Worm (Caenorhabditis elegans): ENCODE results near the gene Y55F3BR.1.

The Y55F3BR.1 gene

DNA sequence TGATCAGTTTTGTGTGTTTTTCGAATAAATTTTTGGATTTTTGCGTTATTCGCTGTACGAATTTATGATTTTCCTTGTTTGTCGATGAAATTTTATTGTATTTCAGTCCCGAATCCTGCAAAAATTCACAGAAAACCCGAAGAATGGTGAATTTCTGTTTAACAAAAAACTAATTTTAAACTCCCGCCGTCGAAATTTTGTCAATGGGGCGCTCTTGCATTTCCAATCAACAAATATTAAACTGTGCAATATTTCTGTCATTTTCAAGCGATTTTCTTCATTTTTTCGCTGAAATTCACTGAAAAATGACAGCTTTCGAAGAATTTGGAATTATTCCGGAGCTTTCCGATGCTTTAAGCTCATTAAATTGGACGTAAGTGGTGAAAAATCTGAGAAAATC lies at the start of gene Y55F3BR.1:
Gene Y55F3BR.1 (plus strand): TSS at position 115 of the 400 bp plus-strand sequence.
- TF ChIP-seq nfya-1 (tag; optimal IDR thresholded peaks at IDR 0.05) (peak; percentile 25), ttx-3 (tag; optimal IDR thresholded peaks at IDR 0.05) (no peak), ceh-14 (tag; optimal IDR thresholded peaks at IDR 0.05) (peak; percentile 14), ahr-1 (tag; optimal IDR thresholded peaks at IDR 0.05) (no peak), Y22D7AL.16 (tag; optimal IDR thresholded peaks at IDR 0.05) (no peak), ceh-48 (tag; optimal IDR thresholded peaks at IDR 0.05) (no peak)

DNA sequence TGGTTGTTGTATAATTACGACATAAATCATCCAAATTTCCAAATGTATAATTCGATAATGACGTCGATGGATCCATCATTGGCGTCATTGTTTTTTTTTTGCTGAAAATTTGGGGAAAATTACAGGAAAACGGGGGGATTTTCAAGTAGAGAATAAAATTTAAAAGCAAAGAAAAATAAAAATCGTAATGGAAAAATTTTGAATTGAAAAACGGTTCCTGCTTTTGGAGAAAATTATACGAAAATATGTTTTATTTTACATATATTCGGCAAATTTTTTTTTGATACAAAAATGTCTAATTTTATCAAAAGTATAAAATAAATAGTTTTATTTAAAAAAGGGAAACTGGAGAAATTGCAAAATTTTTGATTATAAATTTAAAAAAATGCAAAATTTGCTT lies 49.7 kb upstream of the Y55F3BR.1 start, which contains the start of gene zipt-15:
Gene zipt-15 (minus strand): TSS at position 101 of the 400 bp plus-strand sequence.
- TF ChIP-seq ahr-1 (tag; optimal IDR thresholded peaks at IDR 0.05) (no peak), fkh-6 (tag; optimal IDR thresholded peaks at IDR 0.05) (no peak), gmeb-2 (tag; optimal IDR thresholded peaks at IDR 0.05) (no peak), pha-4 (tag; optimal IDR thresholded peaks at IDR 0.05) (no peak), elt-4 (tag; optimal IDR thresholded peaks at IDR 0.05) (no peak), hlh-30 (tag; optimal IDR thresholded peaks at IDR 0.05; ENCODE audit: insufficient read depth) (no peak), unc-3 (GFP tag; conservative IDR thresholded peaks at IDR 0.05) (no peak), unc-3 (tag; optimal IDR thresholded peaks at IDR 0.05) (no peak), lim-6 (tag; optimal IDR thresholded peaks at IDR 0.05) (no peak), ztf-16 (tag; optimal IDR thresholded peaks at IDR 0.05) (no peak), zip-5 (tag; optimal IDR thresholded peaks at IDR 0.05) (no peak), lin-11 (tag; optimal IDR thresholded peaks at IDR 0.05) (no peak), che-1 (tag; optimal IDR thresholded peaks at IDR 0.05) (no peak), dmd-4 (tag; optimal IDR thresholded peaks at IDR 0.05; ENCODE audit: borderline replicate concordance) (no peak), pag-3 (tag; optimal IDR thresholded peaks at IDR 0.05; ENCODE audit: borderline replicate concordance) (no peak), ets-4 (tag; optimal IDR thresholded peaks at IDR 0.05) (no peak), K02D7.2 (tag; optimal IDR thresholded peaks at IDR 0.05) (no peak), nhr-11 (tag; optimal IDR thresholded peaks at IDR 0.05) (no peak), ttx-3 (tag; optimal IDR thresholded peaks at IDR 0.05) (no peak), unc-42 (tag; optimal IDR thresholded peaks at IDR 0.05) (no peak)

DNA sequence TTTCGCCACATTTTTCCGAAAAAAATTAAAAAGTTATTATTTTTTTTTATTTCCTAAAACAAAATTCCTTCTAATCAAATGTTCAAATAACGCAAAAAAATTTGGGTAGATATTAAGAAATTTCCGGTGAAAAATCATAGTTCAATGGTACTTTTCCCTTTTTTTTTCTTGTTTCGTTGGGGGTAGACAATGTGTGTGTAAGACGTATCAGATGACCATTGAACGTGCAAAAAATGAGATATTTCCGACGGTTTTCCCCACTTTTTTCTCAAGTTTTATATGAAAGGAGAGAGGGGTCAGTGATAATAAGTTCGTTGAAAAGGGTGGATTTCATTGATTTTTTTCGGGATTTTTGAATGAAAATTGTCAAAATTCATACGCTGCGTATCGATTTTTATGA lies 48.4 kb upstream of the Y55F3BR.1 start:
- TF ChIP-seq ahr-1 (tag; optimal IDR thresholded peaks at IDR 0.05) (no peak), ceh-6 (GFP tag; optimal IDR thresholded peaks at IDR 0.05) (no peak)

DNA sequence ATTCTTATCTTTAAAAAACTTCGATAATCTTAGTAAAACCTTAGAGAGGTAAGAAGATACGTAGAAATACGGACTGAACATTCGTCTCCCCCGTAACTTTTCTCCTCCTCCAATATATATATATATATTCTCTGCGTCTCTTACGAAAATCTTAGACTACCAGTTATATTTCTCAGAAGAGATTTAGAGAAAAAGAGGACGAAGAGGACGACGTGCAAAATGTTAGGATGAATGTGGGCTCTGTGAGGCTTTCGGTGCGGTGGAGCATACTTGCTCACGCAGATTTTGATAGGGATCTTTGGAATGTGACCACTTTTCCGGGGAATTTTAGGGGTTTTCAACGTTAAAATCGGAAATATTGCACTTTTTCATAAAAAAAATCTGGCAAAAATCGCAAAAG lies 46.2 kb upstream of the Y55F3BR.1 start:
- TF ChIP-seq hlh-13 (GFP tag; optimal IDR thresholded peaks at IDR 0.05) = no peak
- no peak for TF ChIP-seq hlh-15 (tag; optimal IDR thresholded peaks at IDR 0.05)
- no peak for TF ChIP-seq lin-11 (tag; optimal IDR thresholded peaks at IDR 0.05)
- no peak for TF ChIP-seq dmd-4 (tag; optimal IDR thresholded peaks at IDR 0.05; ENCODE audit: borderline replicate concordance)
- TF ChIP-seq hlh-30 (tag; optimal IDR thresholded peaks at IDR 0.05; ENCODE audit: insufficient read depth) = peak; percentile 43
- TF ChIP-seq ets-4 (tag; optimal IDR thresholded peaks at IDR 0.05) = no peak
- peak; percentile 30 for TF ChIP-seq pax-1 (tag; optimal IDR thresholded peaks at IDR 0.05)
- no peak for TF ChIP-seq fkh-10 (GFP tag; optimal IDR thresholded peaks at IDR 0.05)
- TF ChIP-seq ref-2 (tag; optimal IDR thresholded peaks at IDR 0.05) = no peak
- TF ChIP-seq mec-3 (tag; optimal IDR thresholded peaks at IDR 0.05; ENCODE audit: borderline replicate concordance) = no peak
- TF ChIP-seq unc-86 (tag; optimal IDR thresholded peaks at IDR 0.05) = no peak
- no peak for TF ChIP-seq npax-4 (tag; optimal IDR thresholded peaks at IDR 0.05)
- TF ChIP-seq elt-2 (tag; optimal IDR thresholded peaks at IDR 0.05) = no peak
- TF ChIP-seq madf-2 (tag; optimal IDR thresholded peaks at IDR 0.05) = no peak
- no peak for TF ChIP-seq ceh-48 (tag; optimal IDR thresholded peaks at IDR 0.05)
- peak; percentile 11 for TF ChIP-seq unc-42 (tag; optimal IDR thresholded peaks at IDR 0.05)
- TF ChIP-seq unc-3 (GFP tag; conservative IDR thresholded peaks at IDR 0.05) = no peak
- no peak for TF ChIP-seq unc-3 (tag; optimal IDR thresholded peaks at IDR 0.05)
- TF ChIP-seq F13H6.1 (tag; optimal IDR thresholded peaks at IDR 0.05) = no peak
- TF ChIP-seq ceh-31 (tag; optimal IDR thresholded peaks at IDR 0.05) = peak; percentile 32
- TF ChIP-seq ama-1 (optimal IDR thresholded peaks at IDR 0.05) = no peak
- no peak for TF ChIP-seq ahr-1 (tag; optimal IDR thresholded peaks at IDR 0.05)
- no peak for TF ChIP-seq gmeb-2 (tag; optimal IDR thresholded peaks at IDR 0.05)
- no peak for TF ChIP-seq hlh-6 (tag; optimal IDR thresholded peaks at IDR 0.05)
- no peak for TF ChIP-seq che-1 (tag; optimal IDR thresholded peaks at IDR 0.05)
- TF ChIP-seq T23F11.4 (GFP tag; optimal IDR thresholded peaks at IDR 0.05) = no peak
- no peak for TF ChIP-seq fax-1 (tag; optimal IDR thresholded peaks at IDR 0.05)
- no peak for TF ChIP-seq odd-2 (tag; optimal IDR thresholded peaks at IDR 0.05)
- TF ChIP-seq tbx-7 (tag; optimal IDR thresholded peaks at IDR 0.05) = no peak
- TF ChIP-seq ceh-14 (tag; optimal IDR thresholded peaks at IDR 0.05) = no peak
- no peak for TF ChIP-seq ceh-6 (GFP tag; optimal IDR thresholded peaks at IDR 0.05)
- TF ChIP-seq ceh-24 (tag; optimal IDR thresholded peaks at IDR 0.05) = no peak
- peak; percentile 54 for TF ChIP-seq pros-1 (tag; optimal IDR thresholded peaks at IDR 0.05)
- TF ChIP-seq nfya-1 (tag; optimal IDR thresholded peaks at IDR 0.05) = peak; percentile 74
- TF ChIP-seq dve-1 (tag; optimal IDR thresholded peaks at IDR 0.05) = peak; percentile 24
